Fruit fly (Drosophila melanogaster): ENCODE results near the gene Send1.

DNA sequence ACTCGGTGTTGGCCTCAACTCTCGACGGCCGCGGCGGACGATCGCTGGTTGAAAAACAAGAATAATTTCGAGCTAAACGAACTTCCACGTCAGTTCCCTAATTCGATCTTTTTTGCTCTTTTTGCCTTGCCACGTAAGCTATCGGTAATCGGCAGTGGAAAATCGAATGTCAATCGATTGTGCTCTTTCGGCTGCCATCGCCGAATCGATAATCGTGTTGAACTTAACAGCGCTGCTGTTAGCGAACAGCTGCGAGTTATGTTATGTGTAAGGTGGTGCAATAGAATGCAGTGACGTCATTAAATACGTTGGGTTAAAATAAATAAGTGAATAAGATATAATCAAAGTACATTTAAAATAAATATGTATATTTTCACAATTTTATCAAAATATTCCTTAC, 18.1 kb downstream of the Send1 start, which contains the start of gene Sec24CD:
- TF ChIP-seq CG8478 (optimal IDR thresholded peaks at IDR 0.05) (no peak), CTCF (optimal IDR thresholded peaks at IDR 0.05) (no peak)

All from S2 (cell line).